Worm (Caenorhabditis elegans) whole organism, mixed stage, embryonic: ENCODE results near the gene AH10.4.

ENCODE experiments used
- ces-1 ChIP-seq: fragments of 150-350 bp; optimal IDR thresholded peaks from 2 replicates; lab custom pipeline; 2014; ENCODE audit warnings: missing biosample characterization, missing genetic modification reagents, missing genetic modification characterization
- elt-1 ChIP-seq: sonication (generic microtip); optimal IDR thresholded peaks from 2 replicates; lab custom pipeline; 2017; ENCODE audit warnings: missing genetic modification characterization, mild to moderate bottlenecking, missing compliant biosample characterization, antibody characterized with exemption, moderate library complexity, borderline replicate concordance; ENCODE audit not compliant: insufficient read depth
- elt-3 ChIP-seq: fragments of 150-350 bp; optimal IDR thresholded peaks from 2 replicates; lab custom pipeline; 2014; ENCODE audit warnings: missing biosample characterization, missing genetic modification characterization
- flh-1 ChIP-seq: fragments of 200-800 bp; sonication (Bioruptor generic); optimal IDR thresholded peaks from 2 replicates; lab custom pipeline; 2018; ENCODE audit warnings: mild to moderate bottlenecking, missing genetic modification characterization, moderate library complexity, missing compliant biosample characterization
- lin-13 ChIP-seq: fragments of 150-350 bp; optimal IDR thresholded peaks from 2 replicates; lab custom pipeline; 2014; ENCODE audit warnings: missing biosample characterization, missing genetic modification characterization
- lsy-2 ChIP-seq: fragments of 150-350 bp; optimal IDR thresholded peaks from 2 replicates; lab custom pipeline; 2014; ENCODE audit warnings: missing biosample characterization, missing genetic modification characterization
- nhr-12 ChIP-seq: fragments of 150-350 bp; optimal IDR thresholded peaks from 2 replicates; lab custom pipeline; 2014; ENCODE audit warnings: missing biosample characterization, missing genetic modification characterization
- nhr-237 ChIP-seq: fragments of 150-350 bp; optimal IDR thresholded peaks from 2 replicates; lab custom pipeline; 2014; ENCODE audit warnings: missing biosample characterization, missing genetic modification characterization
- pha-4 ChIP-seq: fragments of 150-350 bp; optimal IDR thresholded peaks from 2 replicates; lab custom pipeline; 2018; ENCODE audit warnings: missing biosample characterization, missing genetic modification reagents, missing genetic modification characterization
- unc-62 ChIP-seq: fragments of 150-350 bp; optimal IDR thresholded peaks from 2 replicates; lab custom pipeline; 2014; ENCODE audit warnings: missing biosample characterization, missing genetic modification reagents, missing genetic modification characterization
- ztf-11 ChIP-seq: fragments of 150-350 bp; optimal IDR thresholded peaks from 2 replicates; lab custom pipeline; 2014; ENCODE audit warnings: missing biosample characterization, missing genetic modification characterization

DNA sequence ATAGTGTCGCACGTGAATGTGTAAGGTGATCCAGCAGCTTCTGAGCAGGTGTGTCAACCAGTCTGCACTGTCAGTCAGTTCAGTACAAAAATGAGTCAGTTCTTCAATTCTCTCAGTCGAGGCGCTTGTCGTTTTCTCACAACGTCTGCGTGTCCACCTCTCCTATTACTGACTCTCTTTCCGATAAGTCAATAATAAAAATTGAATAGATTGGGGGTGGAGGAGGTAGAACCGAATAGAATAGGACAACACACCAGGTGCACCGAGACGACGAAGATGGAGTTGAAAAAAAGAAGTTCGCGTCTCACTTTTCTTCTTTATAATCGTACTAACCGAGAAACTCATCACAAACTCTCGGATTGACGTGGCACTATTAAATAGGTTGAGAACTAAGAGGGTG, 9.8 kb downstream of the AH10.4 start:
- TF ChIP-seq elt-3 (tag; lab: Kevin White, UChicago) (no peak), flh-1 (no peak), nhr-12 (tag; lab: Kevin White, UChicago) (no peak), ztf-11 (tag; lab: Kevin White, UChicago) (no peak), unc-62 (GFP tag; lab: Kevin White, UChicago) (no peak), pha-4 (tag; lab: Kevin White, UChicago) (no peak), lsy-2 (tag; lab: Kevin White, UChicago) (no peak), elt-1 (tag; lab: Kevin White, UChicago) (no peak), nhr-237 (tag; lab: Kevin White, UChicago) (no peak), lin-13 (tag; lab: Kevin White, UChicago) (no peak), ces-1 (GFP tag; lab: Kevin White, UChicago) (peak; percentile 80)
